Worm (Caenorhabditis elegans) whole organism, mixed stage, embryonic: Measurements from ENCODE around the gene ZC404.1.

Experiments
- M03D4.4 ChIP-seq: sonication (generic microtip); optimal IDR thresholded peaks from 2 replicates; lab custom pipeline; 2017; ENCODE audit warnings: mild to moderate bottlenecking, missing genetic modification characterization, missing compliant biosample characterization
- bed-3 ChIP-seq: fragments of 200-800 bp; sonication (Bioruptor generic); optimal IDR thresholded peaks from 3 replicates; lab custom pipeline; 2018; ENCODE audit warnings: mild to moderate bottlenecking, missing genetic modification characterization, moderate library complexity, missing compliant biosample characterization
- blmp-1 ChIP-seq: fragments of 150-350 bp; optimal IDR thresholded peaks from 2 replicates; lab custom pipeline; 2014; ENCODE audit warnings: missing biosample characterization, missing genetic modification characterization
- ceh-43 ChIP-seq: fragments of 200-800 bp; sonication (Bioruptor generic); optimal IDR thresholded peaks from 2 replicates; lab custom pipeline; 2018; ENCODE audit warnings: mild to moderate bottlenecking, missing genetic modification characterization, moderate library complexity, missing compliant biosample characterization
- ceh-83 ChIP-seq: fragments of 200-800 bp; sonication (Bioruptor generic); optimal IDR thresholded peaks from 2 replicates; lab custom pipeline; 2018; ENCODE audit warnings: mild to moderate bottlenecking, missing genetic modification characterization, missing compliant biosample characterization
- ces-1 ChIP-seq: fragments of 150-350 bp; optimal IDR thresholded peaks from 2 replicates; lab custom pipeline; 2014; ENCODE audit warnings: missing biosample characterization, missing genetic modification reagents, missing genetic modification characterization
- cnd-1 ChIP-seq: fragments of 200-800 bp; sonication (Bioruptor generic); optimal IDR thresholded peaks from 2 replicates; lab custom pipeline; 2018; ENCODE audit warnings: mild to moderate bottlenecking, missing genetic modification characterization, missing compliant biosample characterization
- drap-1 ChIP-seq: fragments of 200-800 bp; sonication (Bioruptor generic); optimal IDR thresholded peaks from 3 replicates; lab custom pipeline; 2018; ENCODE audit warnings: mild to moderate bottlenecking, missing genetic modification characterization, missing compliant biosample characterization
- elt-1 ChIP-seq: sonication (generic microtip); optimal IDR thresholded peaks from 2 replicates; lab custom pipeline; 2017; ENCODE audit warnings: missing genetic modification characterization, mild to moderate bottlenecking, missing compliant biosample characterization, antibody characterized with exemption, moderate library complexity, borderline replicate concordance; ENCODE audit not compliant: insufficient read depth
- elt-3 ChIP-seq: fragments of 150-350 bp; optimal IDR thresholded peaks from 2 replicates; lab custom pipeline; 2014; ENCODE audit warnings: missing biosample characterization, missing genetic modification characterization
- hlh-1 ChIP-seq: fragments of 150-350 bp; optimal IDR thresholded peaks from 2 replicates; lab custom pipeline; 2014; ENCODE audit warnings: missing biosample characterization, missing genetic modification reagents, missing genetic modification characterization
- lin-13 ChIP-seq: fragments of 150-350 bp; optimal IDR thresholded peaks from 2 replicates; lab custom pipeline; 2014; ENCODE audit warnings: missing biosample characterization, missing genetic modification characterization
- lin-32 ChIP-seq: fragments of 200-800 bp; sonication (Bioruptor generic); optimal IDR thresholded peaks from 2 replicates; lab custom pipeline; 2018; ENCODE audit warnings: mild to moderate bottlenecking, missing genetic modification characterization, missing compliant biosample characterization
- lsy-2 ChIP-seq: fragments of 150-350 bp; optimal IDR thresholded peaks from 2 replicates; lab custom pipeline; 2014; ENCODE audit warnings: missing biosample characterization, missing genetic modification characterization
- mep-1 ChIP-seq: fragments of 150-350 bp; optimal IDR thresholded peaks from 2 replicates; lab custom pipeline; 2017; ENCODE audit warnings: missing biosample characterization, missing genetic modification reagents, missing genetic modification characterization, inconsistent platforms
- mls-2 ChIP-seq: sonication (generic microtip); optimal IDR thresholded peaks from 2 replicates; lab custom pipeline; 2016; ENCODE audit warnings: mild to moderate bottlenecking, missing genetic modification characterization, moderate library complexity, missing compliant biosample characterization
- nhr-12 ChIP-seq: fragments of 150-350 bp; optimal IDR thresholded peaks from 2 replicates; lab custom pipeline; 2014; ENCODE audit warnings: missing biosample characterization, missing genetic modification characterization
- nhr-2 ChIP-seq: fragments of 150-350 bp; optimal IDR thresholded peaks from 2 replicates; lab custom pipeline; 2014; ENCODE audit warnings: missing biosample characterization, missing genetic modification characterization
- nhr-28 ChIP-seq: fragments of 150-350 bp; optimal IDR thresholded peaks from 2 replicates; lab custom pipeline; 2014; ENCODE audit warnings: missing biosample characterization, missing genetic modification characterization
- nhr-76 ChIP-seq: sonication (generic microtip); optimal IDR thresholded peaks from 2 replicates; lab custom pipeline; 2017; ENCODE audit warnings: missing biosample characterization, missing genetic modification characterization
- sem-2 ChIP-seq: fragments of 200-800 bp; sonication (Bioruptor generic); optimal IDR thresholded peaks from 2 replicates; lab custom pipeline; 2018; ENCODE audit warnings: mild to moderate bottlenecking, missing genetic modification characterization, missing compliant biosample characterization
- snpc-4 ChIP-seq: fragments of 150-350 bp; optimal IDR thresholded peaks from 2 replicates; lab custom pipeline; 2014; ENCODE audit warnings: missing biosample characterization, missing genetic modification characterization
- sptf-1 ChIP-seq: sonication (generic microtip); optimal IDR thresholded peaks from 2 replicates; lab custom pipeline; 2017; ENCODE audit warnings: mild to moderate bottlenecking, missing genetic modification characterization, moderate library complexity, missing compliant biosample characterization
- tbx-8 ChIP-seq: fragments of 200-800 bp; sonication (Bioruptor generic); optimal IDR thresholded peaks from 2 replicates; lab custom pipeline; 2018; ENCODE audit warnings: mild to moderate bottlenecking, missing genetic modification characterization, moderate library complexity, missing compliant biosample characterization
- unc-120 ChIP-seq: sonication (generic microtip); optimal IDR thresholded peaks from 2 replicates; lab custom pipeline; 2017; ENCODE audit warnings: missing genetic modification characterization, missing compliant biosample characterization; ENCODE audit not compliant: poor library complexity, severe bottlenecking
- unc-39 ChIP-seq: fragments of 150-350 bp; optimal IDR thresholded peaks from 2 replicates; lab custom pipeline; 2014; ENCODE audit warnings: missing biosample characterization, missing genetic modification characterization
- unc-62 ChIP-seq: fragments of 150-350 bp; optimal IDR thresholded peaks from 2 replicates; lab custom pipeline; 2014; ENCODE audit warnings: missing biosample characterization, missing genetic modification reagents, missing genetic modification characterization
- zip-8 ChIP-seq: fragments of 150-350 bp; optimal IDR thresholded peaks from 2 replicates; lab custom pipeline; 2014; ENCODE audit warnings: missing biosample characterization, missing genetic modification characterization

The ZC404.1 gene

ce11 chrV:6767576-6767975 lies 26.4 kb upstream of the ZC404.1 start:
- TF ChIP-seq unc-120 (tag; lab: Kevin White, UChicago) (peak; percentile 47), hlh-1 (tag; lab: Kevin White, UChicago) (peak; percentile 60), nhr-12 (tag; lab: Kevin White, UChicago) (no peak)
- TF ChIP-seq, all 35 proteins: peak for 2

- TF ChIP-seq ceh-43 (GFP tag; lab: Kevin White, UChicago) (no peak), unc-62 (GFP tag; lab: Kevin White, UChicago) (peak; percentile 9), hlh-1 (tag; lab: Kevin White, UChicago) (peak; percentile 31), snpc-4 (tag; lab: Kevin White, UChicago) (no peak), unc-120 (tag; lab: Kevin White, UChicago) (peak; percentile 90)
These were observed 25.5 kb upstream of the ZC404.1 start, which contains the start of the genes T25F10.1 and clik-1 for ce11 chrV:6768452-6768929. TSS of gene T25F10.1 (plus strand) at chrV:6768502. TSS of gene clik-1 (minus strand) at chrV:6768732.

- TF ChIP-seq lin-32 (GFP tag; lab: Kevin White, UChicago) (no peak), nhr-76 (tag; lab: Kevin White, UChicago) (no peak), M03D4.4 (tag; lab: Kevin White, UChicago) (no peak), unc-39 (no peak), unc-120 (tag; lab: Kevin White, UChicago) (no peak), elt-3 (tag; lab: Kevin White, UChicago) (no peak), ces-1 (GFP tag; lab: Kevin White, UChicago) (no peak), ceh-83 (GFP tag; lab: Kevin White, UChicago) (no peak), tbx-8 (GFP tag; lab: Kevin White, UChicago) (no peak), zip-8 (tag; lab: Kevin White, UChicago) (no peak), elt-1 (tag; lab: Kevin White, UChicago) (no peak), blmp-1 (tag; lab: Kevin White, UChicago) (no peak), nhr-28 (tag; lab: Kevin White, UChicago) (no peak), sptf-1 (tag; lab: Kevin White, UChicago) (no peak), lin-13 (tag; lab: Kevin White, UChicago) (no peak), hlh-1 (tag; lab: Kevin White, UChicago) (no peak)
These were observed 24.5 kb upstream of the ZC404.1 start for ce11 chrV:6769440-6769839.

- TF ChIP-seq snpc-4 (tag; lab: Kevin White, UChicago) (no peak), lsy-2 (tag; lab: Kevin White, UChicago) (no peak), ceh-43 (GFP tag; lab: Kevin White, UChicago) (no peak), ces-1 (GFP tag; lab: Kevin White, UChicago) (no peak)
- TF ChIP-seq, all 35 proteins: peak for 0
These were observed 22.3 kb upstream of the ZC404.1 start, which contains the start of gene srh-30 for ce11 chrV:6771645-6772044. TSS of gene srh-30 (minus strand) at chrV:6771745.

ce11 chrV:6773735-6774134 lies 20.3 kb upstream of the ZC404.1 start, which contains the start of gene ZC404.16:
TSS of gene ZC404.16 (minus strand) at chrV:6773835.
- TF ChIP-seq cnd-1 (tag; lab: Kevin White, UChicago) (no peak), bed-3 (GFP tag; lab: Kevin White, UChicago) (no peak), elt-1 (tag; lab: Kevin White, UChicago) (no peak), drap-1 (GFP tag; lab: Kevin White, UChicago) (no peak), lin-13 (tag; lab: Kevin White, UChicago) (no peak), ceh-83 (GFP tag; lab: Kevin White, UChicago) (no peak), nhr-2 (no peak), nhr-12 (tag; lab: Kevin White, UChicago) (no peak), mep-1 (tag; lab: Kevin White, UChicago) (no peak), tbx-8 (GFP tag; lab: Kevin White, UChicago) (no peak)

- TF ChIP-seq elt-1 (tag; lab: Kevin White, UChicago), result no peak
- no peak for TF ChIP-seq snpc-4 (tag; lab: Kevin White, UChicago)
- TF ChIP-seq sem-2, result no peak
- TF ChIP-seq mls-2, result no peak
- no peak for TF ChIP-seq tbx-8 (GFP tag; lab: Kevin White, UChicago)
- TF ChIP-seq nhr-2, result no peak
- TF ChIP-seq drap-1 (GFP tag; lab: Kevin White, UChicago), result no peak
- no peak for TF ChIP-seq ceh-83 (GFP tag; lab: Kevin White, UChicago)
These were observed 18.3 kb upstream of the ZC404.1 start, which contains the start of gene srh-28 for ce11 chrV:6775708-6776107. TSS of gene srh-28 (minus strand) at chrV:6775808.
